Fruit fly (Drosophila melanogaster) S2 (cell line): ENCODE measurements around the gene nAChRbeta1.

ENCODE experiments used
- CG8478 ChIP-seq: fragments of >200 bp; optimal IDR thresholded peaks from 2 replicates; lab custom pipeline; 2018
- CTCF ChIP-seq, 2 experiments: fragments of >200 bp; optimal IDR thresholded peaks; 2 replicates each; lab custom pipeline; 2018

The nAChRbeta1 gene

dm6 chr3L:4399905-4400304 is 29.2 kb upstream of the nAChRbeta1 start:
- TF ChIP-seq CG8478 (lab: Kevin White, UChicago) (no peak), CTCF (optimal IDR thresholded peaks at IDR 0.05; lab: Kevin White, UChicago) (no peak)

dm6 chr3L:4401241-4401640 is 27.9 kb upstream of the nAChRbeta1 start:
- TF ChIP-seq CTCF (optimal IDR thresholded peaks at IDR 0.05; lab: Kevin White, UChicago) (no peak), CG8478 (lab: Kevin White, UChicago) (no peak)

dm6 chr3L:4403180-4403769 is 25.9 kb upstream of the nAChRbeta1 start, which contains the start of gene Syx17:
Gene Syx17, plus strand, starts transcription at chr3L:4403487.
- TF ChIP-seq CTCF (optimal IDR thresholded peaks at IDR 0.05; lab: Kevin White, UChicago) (no peak), CG8478 (lab: Kevin White, UChicago) (no peak)

- TF ChIP-seq CTCF (optimal IDR thresholded peaks at IDR 0.05; lab: Kevin White, UChicago) (no peak), CG8478 (lab: Kevin White, UChicago) (no peak)
Measured at dm6 chr3L:4405922-4406321, 23.2 kb upstream of the nAChRbeta1 start, which contains the start of gene CG15019. Gene CG15019, minus strand, starts transcription at chr3L:4406059.

- no peak for TF ChIP-seq CG8478 (lab: Kevin White, UChicago)
- no peak for TF ChIP-seq CTCF (optimal IDR thresholded peaks at IDR 0.05; lab: Kevin White, UChicago)
Measured at dm6 chr3L:4406653-4407257, 22.4 kb upstream of the nAChRbeta1 start, which contains the start of gene TP53INP. Gene TP53INP, plus strand, starts transcription at chr3L:4406943.

- TF ChIP-seq CG8478 (lab: Kevin White, UChicago), result no peak
- TF ChIP-seq CTCF (optimal IDR thresholded peaks at IDR 0.05; lab: Kevin White, UChicago), result no peak
Measured at dm6 chr3L:4407743-4408142, 21.4 kb upstream of the nAChRbeta1 start.

dm6 chr3L:4408313-4409133 is 20.6 kb upstream of the nAChRbeta1 start:
- TF ChIP-seq CG8478 (lab: Kevin White, UChicago), result no peak
- no peak for TF ChIP-seq CTCF (optimal IDR thresholded peaks at IDR 0.05; lab: Kevin White, UChicago)

dm6 chr3L:4409134-4409897 is 19.8 kb upstream of the nAChRbeta1 start:
- TF ChIP-seq CTCF (optimal IDR thresholded peaks at IDR 0.05; lab: Kevin White, UChicago) (no peak), CG8478 (lab: Kevin White, UChicago) (no peak)

- TF ChIP-seq CG8478 (lab: Kevin White, UChicago) (no peak), CTCF (optimal IDR thresholded peaks at IDR 0.05; lab: Kevin White, UChicago) (no peak)
Measured at dm6 chr3L:4409898-4410629, 19.1 kb upstream of the nAChRbeta1 start.

dm6 chr3L:4411025-4411873 is 17.9 kb upstream of the nAChRbeta1 start:
- TF ChIP-seq CTCF (optimal IDR thresholded peaks at IDR 0.05; lab: Kevin White, UChicago) (no peak), CG8478 (lab: Kevin White, UChicago) (no peak)

dm6 chr3L:4411951-4412350 is 17.2 kb upstream of the nAChRbeta1 start:
- TF ChIP-seq CG8478 (lab: Kevin White, UChicago) (no peak), CTCF (optimal IDR thresholded peaks at IDR 0.05; lab: Kevin White, UChicago) (no peak)

dm6 chr3L:4412974-4413373 is 16.2 kb upstream of the nAChRbeta1 start:
- no peak for TF ChIP-seq CG8478 (lab: Kevin White, UChicago)
- TF ChIP-seq CTCF (optimal IDR thresholded peaks at IDR 0.05; lab: Kevin White, UChicago), result no peak
